Worm (Caenorhabditis elegans): Measurements from ENCODE around the gene R08A2.2.

R08A2.2 gene

ce11 chrV:14725409-14725808 lies 9.9 kb upstream of the R08A2.2 start:
- TF ChIP-seq blmp-1 (tag; optimal IDR thresholded peaks at IDR 0.05) (peak; percentile 70), elt-2 (tag; optimal IDR thresholded peaks at IDR 0.05) (no peak), dsc-1 (tag; optimal IDR thresholded peaks at IDR 0.05) (no peak), mep-1 (tag; optimal IDR thresholded peaks at IDR 0.05) (no peak), unc-98 (GFP tag; IDR thresholded peaks at IDR 0.05) (no peak), aly-2 (tag; optimal IDR thresholded peaks at IDR 0.05) (no peak), pax-3 (tag; optimal IDR thresholded peaks at IDR 0.05) (no peak), fos-1 (tag; optimal IDR thresholded peaks at IDR 0.05) (no peak), swsn-7 (tag; optimal IDR thresholded peaks at IDR 0.05) (no peak), nhr-28 (tag; optimal IDR thresholded peaks at IDR 0.05) (no peak), egl-27 (tag; optimal IDR thresholded peaks at IDR 0.05) (no peak), lin-35 (GFP tag; optimal IDR thresholded peaks at IDR 0.05) (peak in 1 of 2 experiments; percentile 20), fkh-8 (tag; optimal IDR thresholded peaks at IDR 0.05) (no peak), fkh-4 (tag; optimal IDR thresholded peaks at IDR 0.05; ENCODE audit: borderline replicate concordance) (no peak), ceh-90 (tag; optimal IDR thresholded peaks at IDR 0.05) (no peak), efl-3 (GFP tag; optimal IDR thresholded peaks at IDR 0.05) (no peak), vab-15 (tag; optimal IDR thresholded peaks at IDR 0.05) (no peak), nhr-19 (GFP tag; conservative IDR thresholded peaks at IDR 0.05) (no peak), lin-39 (tag; optimal IDR thresholded peaks at IDR 0.05) (no peak), lin-14 (GFP tag; optimal IDR thresholded peaks at IDR 0.05) (no peak), hlh-17 (GFP tag; optimal IDR thresholded peaks at IDR 0.05; ENCODE audit: borderline replicate concordance) (no peak), alr-1 (tag; optimal IDR thresholded peaks at IDR 0.05; ENCODE audit: borderline replicate concordance) (no peak), nhr-237 (tag; optimal IDR thresholded peaks at IDR 0.05) (no peak), xbp-1 (tag; optimal IDR thresholded peaks at IDR 0.05) (no peak), ces-1 (GFP tag; optimal IDR thresholded peaks at IDR 0.05) (no peak), mab-9 (GFP tag; IDR thresholded peaks at IDR 0.05) (no peak), nhr-71 (tag; optimal IDR thresholded peaks at IDR 0.05) (peak; percentile 29), ceh-63 (GFP tag; optimal IDR thresholded peaks at IDR 0.05) (no peak), pqm-1 (tag; optimal IDR thresholded peaks at IDR 0.05) (no peak), hpl-2 (GFP tag; optimal IDR thresholded peaks at IDR 0.05) (no peak), egl-13 (tag; optimal IDR thresholded peaks at IDR 0.05) (no peak), ztf-11 (tag; optimal IDR thresholded peaks at IDR 0.05) (no peak), nhr-85 (tag) (peak; percentile 92), nhr-47 (tag; optimal IDR thresholded peaks at IDR 0.05) (no peak), rnt-1 (tag; optimal IDR thresholded peaks at IDR 0.05) (no peak), nhr-11 (tag; optimal IDR thresholded peaks at IDR 0.05) (no peak), dpl-1 (GFP tag; optimal IDR thresholded peaks at IDR 0.05) (peak in 1 of 3 experiments; percentile 24), ceh-8 (GFP tag; optimal IDR thresholded peaks at IDR 0.05) (no peak), zag-1 (tag; optimal IDR thresholded peaks at IDR 0.05) (no peak), snpc-4 (tag; optimal IDR thresholded peaks at IDR 0.05) (no peak), ets-5 (GFP tag; IDR thresholded peaks at IDR 0.05) (no peak), elt-3 (tag; optimal IDR thresholded peaks at IDR 0.05) (peak in 2 of 6 experiments; percentile 4 to 28), nhr-90 (tag; optimal IDR thresholded peaks at IDR 0.05; ENCODE audit: poor library complexity) (no peak), jun-1 (tag; optimal IDR thresholded peaks at IDR 0.05) (no peak), sptf-1 (tag; optimal IDR thresholded peaks at IDR 0.05) (no peak), tlp-1 (tag; optimal IDR thresholded peaks at IDR 0.05) (no peak), unc-30 (tag; optimal IDR thresholded peaks at IDR 0.05) (no peak), mef-2 (tag; optimal IDR thresholded peaks at IDR 0.05) (no peak), efl-1 (optimal IDR thresholded peaks at IDR 0.05) (no peak), efl-1 (GFP tag; optimal IDR thresholded peaks at IDR 0.05 in 1 of 2) (no peak), nhr-20 (tag; optimal IDR thresholded peaks at IDR 0.05) (peak; percentile 52), lsy-2 (tag; optimal IDR thresholded peaks at IDR 0.05) (peak in 1 of 2 experiments; percentile 8), lir-3 (tag; optimal IDR thresholded peaks at IDR 0.05; ENCODE audit: poor library complexity) (no peak), lin-13 (GFP tag; optimal IDR thresholded peaks at IDR 0.05) (no peak)
